Fruit fly (Drosophila melanogaster) whole organism, prepupa: ENCODE data around the gene CG13258.

ENCODE experiments used
- CG15336 ChIP-seq: fragments of 200-800 bp; sonication (Bioruptor generic); IDR thresholded peaks from 2 replicates; pipeline ENCODE4 v1.3.6; 2022; ENCODE audit warnings: missing biosample characterization, missing genetic modification characterization
- CG16779 ChIP-seq: fragments of 200-800 bp; sonication (Bioruptor generic); optimal IDR thresholded peaks from 3 replicates; lab custom pipeline; 2017; ENCODE audit warnings: missing biosample characterization, mild to moderate bottlenecking, missing genetic modification characterization
- Eip75B ChIP-seq: fragments of 200-800 bp; sonication (Bioruptor generic); optimal IDR thresholded peaks from 3 replicates; lab custom pipeline; 2016; ENCODE audit warnings: missing biosample characterization, missing genetic modification characterization
- Ets21C ChIP-seq: fragments of 200-800 bp; sonication (Bioruptor generic); optimal IDR thresholded peaks from 3 replicates; lab custom pipeline; 2016; ENCODE audit warnings: missing biosample characterization, missing genetic modification characterization
- Gug ChIP-seq: fragments of 200-800 bp; sonication (Bioruptor generic); IDR thresholded peaks from 2 replicates; pipeline ENCODE4 v1.3.6; 2022; ENCODE audit warnings: missing biosample characterization, missing genetic modification characterization
- Met ChIP-seq: fragments of 200-800 bp; sonication (Bioruptor generic); optimal IDR thresholded peaks from 3 replicates; lab custom pipeline; 2016; ENCODE audit warnings: missing biosample characterization, missing genetic modification characterization
- dsx ChIP-seq: fragments of 200-800 bp; optimal IDR thresholded peaks from 3 replicates; lab custom pipeline; 2019; ENCODE audit warnings: missing biosample characterization, mild to moderate bottlenecking, missing genetic modification characterization, moderate library complexity; ENCODE audit not compliant: poor library complexity, severe bottlenecking
- pdm3 ChIP-seq: fragments of 200-800 bp; sonication (Bioruptor generic); optimal IDR thresholded peaks from 3 replicates; lab custom pipeline; 2016; ENCODE audit warnings: missing biosample characterization, missing genetic modification characterization

DNA sequence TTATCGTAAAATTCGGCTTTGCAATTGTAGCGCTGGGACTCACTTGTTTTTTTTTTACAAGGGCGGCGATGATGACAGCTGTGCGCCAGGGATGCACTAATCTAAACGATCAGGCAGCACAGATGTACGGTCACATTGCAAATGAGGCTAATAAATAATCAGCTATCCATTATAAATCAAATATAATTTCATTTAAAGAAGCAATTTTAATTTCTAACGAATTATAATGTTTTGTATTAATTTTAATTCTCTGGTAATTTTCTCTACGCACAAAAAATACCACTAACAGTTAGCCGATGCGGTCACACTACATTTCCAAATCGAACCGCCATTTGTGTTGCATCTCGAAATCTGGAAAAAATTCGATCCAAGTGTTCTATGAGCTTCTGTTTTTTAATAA, 17.8 kb upstream of the CG13258 start, which contains the start of the genes cni and fzy:
- TF ChIP-seq Gug (GFP tag; lab: Robert Waterston, UW) (no peak), pdm3 (GFP tag; lab: Kevin White, UChicago) (no peak), dsx (GFP tag; lab: Kevin White, UChicago) (no peak), CG16779 (no peak), Ets21C (no peak), Eip75B (no peak), CG15336 (no peak), Met (GFP tag; lab: Kevin White, UChicago) (no peak)
